Worm (Caenorhabditis elegans) whole organism, L4 larva: ENCODE data around the gene K02G10.15.

ENCODE experiments used
- F37D6.2 ChIP-seq: sonication (generic microtip); optimal IDR thresholded peaks from 2 replicates; lab custom pipeline; 2016; ENCODE audit warnings: mild to moderate bottlenecking, missing genetic modification characterization, missing compliant biosample characterization
- F44E2.7 ChIP-seq: fragments of 200-800 bp; sonication (Bioruptor generic); IDR thresholded peaks from 2 replicates; pipeline ENCODE4 v2.1.2; 2022; ENCODE audit warnings: missing genetic modification characterization, missing compliant biosample characterization
- T26A8.4 ChIP-seq: fragments of 200-800 bp; sonication (Bioruptor generic); IDR thresholded peaks from 2 replicates; pipeline ENCODE4 v1.3.6; 2022; ENCODE audit warnings: missing genetic modification characterization, missing compliant biosample characterization
- Y105C5A.15 ChIP-seq: fragments of 200-800 bp; sonication (Bioruptor generic); IDR thresholded peaks from 2 replicates; pipeline ENCODE4 v1.3.6; 2022; ENCODE audit warnings: missing genetic modification characterization, missing compliant biosample characterization
- Y75B8A.6 ChIP-seq: fragments of 200-800 bp; sonication (Bioruptor generic); IDR thresholded peaks from 2 replicates; pipeline ENCODE4 v1.3.6; 2022; ENCODE audit warnings: missing genetic modification reagents, missing genetic modification characterization, missing compliant biosample characterization
- ZK546.5 ChIP-seq, 2 experiments: sonication (generic microtip); optimal IDR thresholded peaks; 2 replicates each; lab custom pipeline; 2017; ENCODE audit warnings: missing biosample characterization in 2 of 2, missing genetic modification characterization in 2 of 2
- aha-1 ChIP-seq: fragments of 150-350 bp; peaks from one replicate; lab custom pipeline; 2014; ENCODE audit warnings: missing biosample characterization, missing genetic modification characterization
- ama-1 ChIP-seq: fragments of 150-350 bp; optimal IDR thresholded peaks from 2 replicates; lab custom pipeline; 2014; ENCODE audit warnings: inconsistent platforms, mixed read lengths
- attf-4 ChIP-seq: sonication (generic microtip); optimal IDR thresholded peaks from 3 replicates; lab custom pipeline; 2017; ENCODE audit warnings: missing biosample characterization, missing genetic modification characterization
- ceh-20 ChIP-seq: fragments of 200-800 bp; sonication (Bioruptor generic); IDR thresholded peaks from 2 replicates; pipeline ENCODE4 v1.3.6; 2022; ENCODE audit warnings: missing genetic modification reagents, missing genetic modification characterization, missing compliant biosample characterization
- ceh-32 ChIP-seq: sonication (generic microtip); optimal IDR thresholded peaks from 2 replicates; lab custom pipeline; 2016; ENCODE audit warnings: mild to moderate bottlenecking, missing genetic modification characterization, missing compliant biosample characterization; ENCODE audit not compliant: poor library complexity
- cey-2 ChIP-seq: sonication (generic microtip); optimal IDR thresholded peaks from 3 replicates; lab custom pipeline; 2017; ENCODE audit warnings: missing genetic modification characterization, mild to moderate bottlenecking, missing compliant biosample characterization, antibody characterized with exemption, borderline replicate concordance; ENCODE audit not compliant: insufficient read depth
- daf-19 ChIP-seq: fragments of 200-800 bp; sonication (Bioruptor generic); conservative IDR thresholded peaks from 2 replicates; pipeline ENCODE4 v1.3.6; 2022; ENCODE audit warnings: missing genetic modification characterization, missing compliant biosample characterization
- dmd-6 ChIP-seq: fragments of 200-800 bp; sonication (Bioruptor generic); IDR thresholded peaks from 2 replicates; pipeline ENCODE4 v1.3.6; 2022; ENCODE audit warnings: missing genetic modification reagents, missing genetic modification characterization, missing compliant biosample characterization
- dmd-8 ChIP-seq: fragments of 200-800 bp; sonication (Bioruptor generic); IDR thresholded peaks from 2 replicates; pipeline ENCODE4 v1.3.6; 2022; ENCODE audit warnings: missing genetic modification characterization, missing compliant biosample characterization
- duxl-1 ChIP-seq: sonication (generic microtip); optimal IDR thresholded peaks from 2 replicates; lab custom pipeline; 2016; ENCODE audit warnings: mild to moderate bottlenecking, missing genetic modification characterization, moderate library complexity, missing compliant biosample characterization; ENCODE audit not compliant: poor library complexity
- dve-1 ChIP-seq: sonication (generic microtip); optimal IDR thresholded peaks from 2 replicates; lab custom pipeline; 2017; ENCODE audit warnings: antibody characterized with exemption, mild to moderate bottlenecking, missing genetic modification characterization, missing compliant biosample characterization; ENCODE audit not compliant: insufficient read depth
- fkh-10 ChIP-seq: fragments of 150-350 bp; optimal IDR thresholded peaks from 2 replicates; lab custom pipeline; 2014; ENCODE audit warnings: missing biosample characterization, missing genetic modification reagents, missing genetic modification characterization
- gei-8 ChIP-seq: fragments of 200-800 bp; sonication (Bioruptor generic); optimal IDR thresholded peaks from 2 replicates; lab custom pipeline; 2018; ENCODE audit warnings: mild to moderate bottlenecking, missing genetic modification characterization, missing compliant biosample characterization
- hif-1 ChIP-seq, 2 experiments: sonication (generic microtip); optimal IDR thresholded peaks; 2 replicates each; lab custom pipeline; 2016 to 2017; ENCODE audit warnings: missing compliant biosample characterization in 2 of 2, missing genetic modification characterization in 2 of 2, missing genetic modification reagents in 2 of 2, missing genotype in 2 of 2, mild to moderate bottlenecking in 1 of 2
- hlh-11 ChIP-seq: fragments of 200-800 bp; sonication (Bioruptor generic); optimal IDR thresholded peaks from 2 replicates; lab custom pipeline; 2018; ENCODE audit warnings: mild to moderate bottlenecking, missing genetic modification characterization, missing compliant biosample characterization
- hlh-30 ChIP-seq: sonication (generic microtip); optimal IDR thresholded peaks from 2 replicates; lab custom pipeline; 2017; ENCODE audit warnings: antibody characterized with exemption, mild to moderate bottlenecking, missing genetic modification characterization, missing compliant biosample characterization; ENCODE audit not compliant: insufficient read depth
- jun-1 ChIP-seq: fragments of 150-350 bp; optimal IDR thresholded peaks from 2 replicates; lab custom pipeline; 2014; ENCODE audit warnings: missing biosample characterization, missing genetic modification reagents, missing genetic modification characterization
- lin-29 ChIP-seq: fragments of 200-800 bp; sonication (Bioruptor generic); IDR thresholded peaks from 2 replicates; pipeline ENCODE4 v1.3.6; 2022; ENCODE audit warnings: missing genetic modification reagents, missing genetic modification characterization, missing compliant biosample characterization
- lin-39 ChIP-seq: fragments of 150-350 bp; optimal IDR thresholded peaks from 2 replicates; lab custom pipeline; 2014; ENCODE audit warnings: missing biosample characterization, missing genetic modification reagents, missing genetic modification characterization
- lir-3 ChIP-seq: sonication (generic microtip); optimal IDR thresholded peaks from 2 replicates; lab custom pipeline; 2016; ENCODE audit warnings: mild to moderate bottlenecking, missing genetic modification characterization, missing compliant biosample characterization
- madf-5 ChIP-seq, 2 experiments: fragments of 200-800 bp; sonication (Bioruptor generic); IDR thresholded peaks; 2 replicates each; pipeline ENCODE4 v1.3.6; 2022; ENCODE audit warnings: missing compliant biosample characterization in 2 of 2, missing genetic modification characterization in 2 of 2
- mep-1 ChIP-seq: fragments of 150-350 bp; sonication (generic microtip); optimal IDR thresholded peaks from 3 replicates; lab custom pipeline; 2014; ENCODE audit warnings: missing biosample characterization, missing genetic modification characterization
- mxl-2 ChIP-seq: fragments of 200-800 bp; sonication (Bioruptor generic); conservative IDR thresholded peaks from 2 replicates; pipeline ENCODE4 v1.3.6; 2022; ENCODE audit warnings: missing genetic modification reagents, missing genetic modification characterization, missing compliant biosample characterization
- mxl-3 ChIP-seq: fragments of 200-800 bp; sonication (Bioruptor generic); optimal IDR thresholded peaks from 2 replicates; lab custom pipeline; 2018; ENCODE audit warnings: mild to moderate bottlenecking, missing genetic modification characterization, missing compliant biosample characterization
- nhr-237 ChIP-seq: sonication (generic microtip); optimal IDR thresholded peaks from 2 replicates; lab custom pipeline; 2017; ENCODE audit warnings: missing biosample characterization, missing genetic modification characterization
- nhr-41 ChIP-seq: fragments of 200-800 bp; sonication (Bioruptor generic); IDR thresholded peaks from 2 replicates; pipeline ENCODE4 v1.3.6; 2022; ENCODE audit warnings: missing genetic modification reagents, missing genetic modification characterization, missing compliant biosample characterization
- nhr-42 ChIP-seq: fragments of 200-800 bp; sonication (Bioruptor generic); IDR thresholded peaks from 2 replicates; pipeline ENCODE4 v1.3.6; 2022; ENCODE audit warnings: missing genetic modification characterization, missing compliant biosample characterization
- nhr-76 ChIP-seq: fragments of 150-350 bp; optimal IDR thresholded peaks from 2 replicates; lab custom pipeline; 2014; ENCODE audit warnings: missing biosample characterization, missing genetic modification characterization
- saeg-2 ChIP-seq: fragments of 200-800 bp; sonication (Bioruptor generic); IDR thresholded peaks from 2 replicates; pipeline ENCODE4 v1.3.6; 2022; ENCODE audit warnings: missing genetic modification reagents, missing genetic modification characterization, missing compliant biosample characterization
- set-16 ChIP-seq: fragments of 200-800 bp; sonication (Bioruptor generic); IDR thresholded peaks from 2 replicates; pipeline ENCODE4 v1.3.6; 2022; ENCODE audit warnings: missing genetic modification reagents, missing genetic modification characterization, missing compliant biosample characterization
- skn-1 ChIP-seq: fragments of 150-350 bp; optimal IDR thresholded peaks from 2 replicates; lab custom pipeline; 2014; ENCODE audit warnings: missing biosample characterization, missing genetic modification characterization
- snpc-4 ChIP-seq: fragments of 150-350 bp; optimal IDR thresholded peaks from 2 replicates; lab custom pipeline; 2014; ENCODE audit warnings: missing biosample characterization, missing genetic modification characterization
- tra-1 ChIP-seq: fragments of 200-800 bp; sonication (Bioruptor generic); IDR thresholded peaks from 2 replicates; pipeline ENCODE4 v1.3.6; 2022; ENCODE audit warnings: missing genetic modification reagents, missing genetic modification characterization, missing compliant biosample characterization
- unc-130 ChIP-seq: sonication (generic microtip); optimal IDR thresholded peaks from 2 replicates; lab custom pipeline; 2016; ENCODE audit warnings: missing genetic modification reagents, missing genetic modification characterization, missing compliant biosample characterization
- unc-62 ChIP-seq, 3 experiments: fragments of 150-350 bp in 1 of 3; sonication (generic microtip); optimal IDR thresholded peaks in 2 of 3; peaks in 1 of 3; 1 replicate in 1 of 3; 2 replicates in 2 of 3; lab custom pipeline; 2014 to 2017; ENCODE audit warnings: missing biosample characterization in 3 of 3, missing genetic modification characterization in 3 of 3, missing genetic modification reagents in 3 of 3, missing genotype in 1 of 3
- vab-7 ChIP-seq: fragments of 200-800 bp; sonication (Bioruptor generic); IDR thresholded peaks from 2 replicates; pipeline ENCODE4 v1.3.6; 2022; ENCODE audit warnings: missing genetic modification reagents, missing genetic modification characterization, missing compliant biosample characterization
- zag-1 ChIP-seq: fragments of 150-350 bp; optimal IDR thresholded peaks from 2 replicates; lab custom pipeline; 2014; ENCODE audit warnings: missing biosample characterization, missing genetic modification characterization
- zfp-2 ChIP-seq: sonication (generic microtip); optimal IDR thresholded peaks from 2 replicates; lab custom pipeline; 2016; ENCODE audit warnings: mild to moderate bottlenecking, missing genetic modification characterization, missing compliant biosample characterization
- zfp-3 ChIP-seq: fragments of 200-800 bp; sonication (Bioruptor generic); conservative IDR thresholded peaks from 2 replicates; pipeline ENCODE4 v1.3.6; 2022; ENCODE audit warnings: missing genetic modification reagents, missing genetic modification characterization, missing compliant biosample characterization
- ztf-11 ChIP-seq: fragments of 150-350 bp; optimal IDR thresholded peaks from 2 replicates; lab custom pipeline; 2014; ENCODE audit warnings: missing biosample characterization, missing genetic modification characterization

Gene K02G10.15

ce11 chrX:4715107-4715506 is 32.6 kb upstream of the K02G10.15 start, which contains the start of gene rpl-25.1 (continued):
- TF ChIP-seq lir-3 (tag; lab: Kevin White, UChicago) (no peak), T26A8.4 (no peak), F37D6.2 (tag; lab: Kevin White, UChicago) (no peak), ztf-11 (tag; lab: Kevin White, UChicago) (no peak), dmd-8 (no peak), dve-1 (tag; lab: Kevin White, UChicago) (no peak), lin-29 (GFP tag; lab: Robert Waterston, UW) (no peak), nhr-76 (tag; lab: Kevin White, UChicago) (no peak), zfp-2 (tag; lab: Kevin White, UChicago) (no peak), duxl-1 (tag; lab: Kevin White, UChicago) (no peak), unc-62 (GFP tag; optimal IDR thresholded peaks at IDR 0.05 in 1 of 2; lab: Kevin White, UChicago) (no peak), unc-62 (tag; optimal IDR thresholded peaks at IDR 0.05; lab: Kevin White, UChicago) (no peak), unc-130 (GFP tag; lab: Kevin White, UChicago) (no peak), ama-1 (lab: Kevin White, UChicago) (peak; percentile 19), tra-1 (GFP tag; lab: Robert Waterston, UW) (0 out of 2 replicates have a peak, but pooled peaks have one; percentile 24), hlh-11 (tag; lab: Kevin White, UChicago) (peak; percentile 13), attf-4 (tag; lab: Kevin White, UChicago) (no peak), dmd-6 (GFP tag; lab: Robert Waterston, UW) (no peak), set-16 (GFP tag; lab: Robert Waterston, UW) (peak; percentile 64), hlh-30 (no peak), nhr-237 (tag; lab: Kevin White, UChicago) (no peak), jun-1 (tag; lab: Kevin White, UChicago) (no peak), ZK546.5 (tag; optimal IDR thresholded peaks at IDR 0.05; lab: Kevin White, UChicago) (no peak), mxl-2 (no peak), saeg-2 (GFP tag; lab: Robert Waterston, UW) (no peak), ceh-32 (tag; lab: Kevin White, UChicago) (no peak), zag-1 (no peak)
- TF ChIP-seq, all 104 proteins: peak for 5

ce11 chrX:4711698-4712329 is 29.3 kb upstream of the K02G10.15 start, which contains the start of the genes dnj-14 and glit-1:
dnj-14 (minus strand) TSS chrX:4711748.
glit-1 (plus strand) TSS chrX:4712279.
- no peak for TF ChIP-seq Y75B8A.6 (GFP tag; lab: Robert Waterston, UW)
- no peak for TF ChIP-seq unc-130 (GFP tag; lab: Kevin White, UChicago)
- peak; percentile 94 for TF ChIP-seq mep-1 (tag; lab: Kevin White, UChicago)
- TF ChIP-seq daf-19 (GFP tag; lab: Robert Waterston, UW) = no peak
- TF ChIP-seq zfp-2 (tag; lab: Kevin White, UChicago) = peak; percentile 15
- TF ChIP-seq aha-1 (tag; lab: Kevin White, UChicago) = peak; percentile 99
- TF ChIP-seq madf-5 (GFP tag; IDR thresholded peaks at IDR 0.05; lab: Robert Waterston, UW) = 0 out of 4 replicates have a peak, but pooled peaks of 1 of the 2 experiments have one; percentile 40
- peak; percentile 80 for TF ChIP-seq duxl-1 (tag; lab: Kevin White, UChicago)
- no peak for TF ChIP-seq dmd-8
- peak in 1 of 2 experiments; percentile 85 for TF ChIP-seq hif-1 (tag; optimal IDR thresholded peaks at IDR 0.05; lab: Kevin White, UChicago)
- peak; percentile 98 for TF ChIP-seq hlh-11 (tag; lab: Kevin White, UChicago)
- no peak for TF ChIP-seq F44E2.7 (GFP tag; lab: Robert Waterston, UW)
- TF ChIP-seq lin-39 = no peak
- TF ChIP-seq vab-7 (GFP tag; lab: Robert Waterston, UW) = peak; percentile 57; the same call in 1 of the 2 replicates
- peak; percentile 80 for TF ChIP-seq saeg-2 (GFP tag; lab: Robert Waterston, UW)
- TF ChIP-seq fkh-10 (GFP tag; lab: Kevin White, UChicago) = peak; percentile 54
- no peak for TF ChIP-seq nhr-76 (tag; lab: Kevin White, UChicago)
- no peak for TF ChIP-seq gei-8 (GFP tag; lab: Kevin White, UChicago)
- TF ChIP-seq cey-2 (tag; lab: Kevin White, UChicago) = no peak
- TF ChIP-seq zfp-3 (GFP tag; lab: Robert Waterston, UW) = no peak
- no peak for TF ChIP-seq snpc-4
- no peak for TF ChIP-seq attf-4 (tag; lab: Kevin White, UChicago)
- TF ChIP-seq nhr-42 (GFP tag; lab: Robert Waterston, UW) = peak; percentile 85
- peak in 1 of 2 experiments; percentile 67 for TF ChIP-seq ZK546.5 (tag; optimal IDR thresholded peaks at IDR 0.05; lab: Kevin White, UChicago)
- TF ChIP-seq set-16 (GFP tag; lab: Robert Waterston, UW) = peak; percentile 57; the same call in 1 of the 2 replicates
- TF ChIP-seq Y105C5A.15 (GFP tag; lab: Robert Waterston, UW) = no peak
- no peak for TF ChIP-seq skn-1 (tag; lab: Kevin White, UChicago)
- peak; percentile 88 for TF ChIP-seq mxl-3 (GFP tag; lab: Kevin White, UChicago)
- TF ChIP-seq ceh-20 (GFP tag; lab: Robert Waterston, UW) = peak; percentile 69
- TF ChIP-seq T26A8.4 = peak; percentile 82
- TF ChIP-seq mxl-2 = no peak
- TF ChIP-seq ama-1 (lab: Kevin White, UChicago) = peak; percentile 16
- no peak for TF ChIP-seq nhr-41 (GFP tag; lab: Robert Waterston, UW)
